Worm (Caenorhabditis elegans) whole organism, L1 larva: ENCODE data around the gene T25B2.1.

Source experiments
- C04F5.9 ChIP-seq: sonication (generic microtip); optimal IDR thresholded peaks from 2 replicates; lab custom pipeline; 2016; ENCODE audit warnings: missing genetic modification characterization, missing compliant biosample characterization
- C16A3.4 ChIP-seq: fragments of 150-350 bp; optimal IDR thresholded peaks from 2 replicates; lab custom pipeline; 2014; ENCODE audit warnings: missing biosample characterization, missing genetic modification characterization
- F16B12.6 ChIP-seq: fragments of 150-350 bp; optimal IDR thresholded peaks from 2 replicates; lab custom pipeline; 2014; ENCODE audit warnings: missing biosample characterization, missing genetic modification characterization
- Y116A8C.19 ChIP-seq: sonication (generic microtip); optimal IDR thresholded peaks from 2 replicates; lab custom pipeline; 2016; ENCODE audit warnings: missing compliant biosample characterization, missing genetic modification characterization, borderline replicate concordance
- alr-1 ChIP-seq: fragments of 200-800 bp; sonication (Bioruptor generic); optimal IDR thresholded peaks from 2 replicates; lab custom pipeline; 2018; ENCODE audit warnings: borderline replicate concordance, mild to moderate bottlenecking, missing genetic modification characterization, missing compliant biosample characterization
- aly-2 ChIP-seq: fragments of 150-350 bp; optimal IDR thresholded peaks from 2 replicates; lab custom pipeline; 2014; ENCODE audit warnings: missing biosample characterization, missing genetic modification characterization
- blmp-1 ChIP-seq: fragments of 150-350 bp; optimal IDR thresholded peaks from 2 replicates; lab custom pipeline; 2014; ENCODE audit warnings: missing biosample characterization, missing genetic modification characterization
- ceh-63 ChIP-seq: fragments of 200-800 bp; sonication (Bioruptor generic); optimal IDR thresholded peaks from 2 replicates; lab custom pipeline; 2018; ENCODE audit warnings: mild to moderate bottlenecking, missing genetic modification characterization, missing compliant biosample characterization
- ceh-8 ChIP-seq: fragments of 200-800 bp; sonication (Bioruptor generic); optimal IDR thresholded peaks from 2 replicates; lab custom pipeline; 2018; ENCODE audit warnings: mild to moderate bottlenecking, missing genetic modification characterization, moderate library complexity, missing compliant biosample characterization
- ceh-82 ChIP-seq, 3 experiments: fragments of 150-350 bp in 1 of 3; sonication (generic microtip) in 2 of 3; optimal IDR thresholded peaks; 2 replicates each; lab custom pipeline; 2014 to 2017; ENCODE audit warnings: missing biosample characterization in 3 of 3, missing genetic modification characterization in 3 of 3
- ceh-88 ChIP-seq: fragments of 200-800 bp; sonication (Bioruptor generic); IDR thresholded peaks from 2 replicates; pipeline ENCODE4 v1.3.6; 2022; ENCODE audit warnings: missing genetic modification characterization, missing compliant biosample characterization
- ceh-90 ChIP-seq: sonication (generic microtip); optimal IDR thresholded peaks from 2 replicates; lab custom pipeline; 2016; ENCODE audit warnings: missing genetic modification characterization, missing compliant biosample characterization
- ces-1 ChIP-seq: fragments of 150-350 bp; optimal IDR thresholded peaks from 2 replicates; lab custom pipeline; 2014; ENCODE audit warnings: missing biosample characterization, missing genetic modification reagents, missing genetic modification characterization
- efl-1 ChIP-seq, 4 experiments: fragments of 150-350 bp; optimal IDR thresholded peaks in 3 of 4; peaks in 1 of 4; 1 replicate in 1 of 4; 2 replicates in 3 of 4; lab custom pipeline; 2014; ENCODE audit warnings: missing biosample characterization in 2 of 4, missing genetic modification characterization in 2 of 4, missing genetic modification reagents in 2 of 4
- ets-5 ChIP-seq: fragments of 200-800 bp; sonication (Bioruptor generic); IDR thresholded peaks from 2 replicates; pipeline ENCODE4 v1.3.6; 2022; ENCODE audit warnings: missing genetic modification characterization, missing compliant biosample characterization
- fkh-10 ChIP-seq: sonication (generic microtip); optimal IDR thresholded peaks from 2 replicates; lab custom pipeline; 2017; ENCODE audit warnings: missing biosample characterization, missing genetic modification reagents, missing genetic modification characterization
- fkh-8 ChIP-seq: sonication (generic microtip); optimal IDR thresholded peaks from 2 replicates; lab custom pipeline; 2016; ENCODE audit warnings: mild to moderate bottlenecking, missing genetic modification characterization, missing compliant biosample characterization
- grh-1 ChIP-seq: fragments of 200-800 bp; sonication (Bioruptor generic); IDR thresholded peaks from 2 replicates; pipeline ENCODE4 v1.3.6; 2022; ENCODE audit warnings: missing genetic modification reagents, missing genetic modification characterization, missing compliant biosample characterization
- lin-13 ChIP-seq: fragments of 150-350 bp; optimal IDR thresholded peaks from 2 replicates; lab custom pipeline; 2014; ENCODE audit warnings: missing biosample characterization, missing genetic modification reagents, missing genetic modification characterization
- lin-15B ChIP-seq: fragments of 150-350 bp; sonication (generic microtip); optimal IDR thresholded peaks from 3 replicates; lab custom pipeline; 2014; ENCODE audit warnings: missing biosample characterization, missing genetic modification characterization
- lin-35 ChIP-seq, 2 experiments: fragments of 150-350 bp; optimal IDR thresholded peaks; 2 replicates each; lab custom pipeline; 2014; ENCODE audit warnings: missing biosample characterization in 2 of 2, missing genetic modification characterization in 2 of 2, missing genetic modification reagents in 2 of 2
- lin-39 ChIP-seq: fragments of 150-350 bp; optimal IDR thresholded peaks from 2 replicates; lab custom pipeline; 2014; ENCODE audit warnings: missing biosample characterization, missing genetic modification reagents, missing genetic modification characterization
- lir-3 ChIP-seq: sonication (generic microtip); optimal IDR thresholded peaks from 2 replicates; lab custom pipeline; 2016; ENCODE audit warnings: mild to moderate bottlenecking, missing genetic modification characterization, moderate library complexity, missing compliant biosample characterization; ENCODE audit not compliant: poor library complexity
- lsy-2 ChIP-seq, 2 experiments: fragments of 150-350 bp; optimal IDR thresholded peaks; 2 replicates each; lab custom pipeline; 2014; ENCODE audit warnings: missing biosample characterization in 2 of 2, missing genetic modification characterization in 2 of 2
- mab-9 ChIP-seq: fragments of 200-800 bp; sonication (Bioruptor generic); IDR thresholded peaks from 2 replicates; pipeline ENCODE4 v1.3.6; 2022; ENCODE audit warnings: missing genetic modification reagents, missing genetic modification characterization, missing compliant biosample characterization
- mdl-1 ChIP-seq, 2 experiments: fragments of 150-350 bp; optimal IDR thresholded peaks; 2 replicates each; lab custom pipeline; 2014 to 2017; ENCODE audit warnings: missing biosample characterization in 2 of 2, missing genetic modification characterization in 2 of 2, inconsistent platforms in 1 of 2
- mef-2 ChIP-seq: fragments of 150-350 bp; optimal IDR thresholded peaks from 2 replicates; lab custom pipeline; 2014; ENCODE audit warnings: missing biosample characterization, missing genetic modification characterization
- nhr-19 ChIP-seq: fragments of 200-800 bp; sonication (Bioruptor generic); conservative IDR thresholded peaks from 2 replicates; pipeline ENCODE4 v1.3.6; 2022; ENCODE audit warnings: missing genetic modification characterization, missing compliant biosample characterization
- nhr-20 ChIP-seq: sonication (generic microtip); optimal IDR thresholded peaks from 2 replicates; lab custom pipeline; 2016; ENCODE audit warnings: mild to moderate bottlenecking, missing genetic modification characterization, missing compliant biosample characterization
- nhr-28 ChIP-seq: fragments of 150-350 bp; optimal IDR thresholded peaks from 2 replicates; lab custom pipeline; 2014; ENCODE audit warnings: missing biosample characterization, missing genetic modification characterization
- nhr-76 ChIP-seq: sonication (generic microtip); optimal IDR thresholded peaks from 2 replicates; lab custom pipeline; 2017; ENCODE audit warnings: missing biosample characterization, missing genetic modification characterization
- nhr-84 ChIP-seq: sonication (generic microtip); optimal IDR thresholded peaks from 2 replicates; lab custom pipeline; 2017; ENCODE audit warnings: missing biosample characterization, missing genetic modification characterization
- nhr-85 ChIP-seq: sonication (generic microtip); peaks from one replicate; lab custom pipeline; 2016; ENCODE audit warnings: missing genetic modification characterization, inconsistent platforms, missing compliant biosample characterization
- nhr-90 ChIP-seq: sonication (generic microtip); optimal IDR thresholded peaks from 2 replicates; lab custom pipeline; 2016; ENCODE audit warnings: mild to moderate bottlenecking, missing genetic modification characterization, missing compliant biosample characterization; ENCODE audit not compliant: poor library complexity
- rnt-1 ChIP-seq: sonication (generic microtip); optimal IDR thresholded peaks from 2 replicates; lab custom pipeline; 2016; ENCODE audit warnings: mild to moderate bottlenecking, missing genetic modification characterization, moderate library complexity, missing compliant biosample characterization
- skn-1 ChIP-seq: fragments of 150-350 bp; optimal IDR thresholded peaks from 2 replicates; lab custom pipeline; 2014; ENCODE audit warnings: missing biosample characterization, missing genetic modification characterization
- snu-23 ChIP-seq: sonication (generic microtip); optimal IDR thresholded peaks from 2 replicates; lab custom pipeline; 2016; ENCODE audit warnings: missing genetic modification characterization, missing compliant biosample characterization
- swsn-7 ChIP-seq: sonication (generic microtip); optimal IDR thresholded peaks from 2 replicates; lab custom pipeline; 2016; ENCODE audit warnings: missing genetic modification characterization, missing compliant biosample characterization
- tbx-2 ChIP-seq: sonication (generic microtip); optimal IDR thresholded peaks from 2 replicates; lab custom pipeline; 2016; ENCODE audit warnings: missing genetic modification characterization, missing compliant biosample characterization
- unc-130 ChIP-seq: fragments of 150-350 bp; optimal IDR thresholded peaks from 2 replicates; lab custom pipeline; 2017; ENCODE audit warnings: missing biosample characterization, missing genetic modification characterization, inconsistent platforms
- unc-30 ChIP-seq: sonication (generic microtip); optimal IDR thresholded peaks from 2 replicates; lab custom pipeline; 2017; ENCODE audit warnings: missing biosample characterization, missing genetic modification characterization
- unc-62 ChIP-seq: fragments of 150-350 bp; optimal IDR thresholded peaks from 2 replicates; lab custom pipeline; 2014; ENCODE audit warnings: missing biosample characterization, missing genetic modification reagents, missing genetic modification characterization
- unc-86 ChIP-seq: sonication (generic microtip); optimal IDR thresholded peaks from 2 replicates; lab custom pipeline; 2016; ENCODE audit warnings: missing genetic modification characterization, missing compliant biosample characterization
- unc-98 ChIP-seq: fragments of 200-800 bp; sonication (Bioruptor generic); IDR thresholded peaks from 2 replicates; pipeline ENCODE4 v1.3.6; 2022; ENCODE audit warnings: missing genetic modification characterization, missing compliant biosample characterization
- xbp-1 ChIP-seq: sonication (generic microtip); optimal IDR thresholded peaks from 2 replicates; lab custom pipeline; 2016; ENCODE audit warnings: missing genetic modification characterization, missing compliant biosample characterization
- ztf-11 ChIP-seq, 2 experiments: sonication (generic microtip); optimal IDR thresholded peaks; 2 replicates each; lab custom pipeline; 2016 to 2017; ENCODE audit warnings: missing genetic modification characterization in 2 of 2, missing biosample characterization in 1 of 2, missing compliant biosample characterization in 1 of 2

T25B2.1 gene

ce11 chrX:6208463-6208862, 34.7 kb downstream of the T25B2.1 start, which contains the start of gene C14F11.7:
Gene C14F11.7 (minus strand): TSS chrX:6208563.
- no peak for TF ChIP-seq ets-5 (GFP tag; lab: Robert Waterston, UW)
- TF ChIP-seq ces-1 (GFP tag; lab: Kevin White, UChicago) = no peak
- no peak for TF ChIP-seq alr-1 (tag; lab: Kevin White, UChicago)

DNA sequence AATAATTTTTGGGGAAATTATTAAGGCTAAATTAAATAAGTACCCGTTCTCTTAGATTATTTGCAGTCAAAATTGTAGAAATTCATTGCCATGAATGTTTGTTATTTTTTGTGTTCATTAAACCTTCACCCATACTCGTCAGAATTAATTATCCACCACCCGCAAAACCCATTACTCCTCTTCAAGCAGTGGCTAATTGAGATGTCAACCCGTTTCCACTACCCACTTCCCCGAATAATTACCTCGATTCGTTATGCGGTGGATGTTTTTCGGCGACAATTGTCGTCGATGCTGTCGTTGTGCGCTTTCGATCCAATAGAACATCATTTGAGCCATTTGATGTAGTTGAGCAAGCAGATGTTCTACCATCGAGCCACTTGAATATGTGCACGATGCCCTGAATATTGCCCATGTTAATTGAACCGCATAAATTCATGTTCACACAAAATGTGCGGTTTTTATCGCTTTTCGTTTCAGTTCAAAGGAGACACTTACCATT, 37.6 kb downstream of the T25B2.1 start:
- TF ChIP-seq Y116A8C.19 = no peak
- TF ChIP-seq efl-1 (optimal IDR thresholded peaks at IDR 0.05; lab: Kevin White, UChicago) = no peak
- TF ChIP-seq efl-1 (GFP tag; optimal IDR thresholded peaks at IDR 0.05 in 1 of 2; lab: Kevin White, UChicago) = peak in 1 of 2 experiments; percentile 45
- no peak for TF ChIP-seq swsn-7 (tag; lab: Kevin White, UChicago)
- no peak for TF ChIP-seq aly-2 (tag; lab: Kevin White, UChicago)
- TF ChIP-seq, all 84 proteins: peak for 1

ce11 chrX:6216551-6216950, 42.8 kb downstream of the T25B2.1 start, which contains the start of gene lrch-1:
Gene lrch-1 (minus strand): TSS chrX:6216651.
- TF ChIP-seq grh-1 (GFP tag; lab: Robert Waterston, UW) = no peak

- TF ChIP-seq nhr-20 (tag; lab: Kevin White, UChicago) = peak; percentile 65
- peak; percentile 76 for TF ChIP-seq snu-23 (GFP tag; lab: Kevin White, UChicago)
- peak; percentile 55 for TF ChIP-seq tbx-2
- peak; percentile 67 for TF ChIP-seq nhr-90 (tag; lab: Kevin White, UChicago)
- TF ChIP-seq nhr-76 (tag; lab: Kevin White, UChicago) = no peak
- no peak for TF ChIP-seq ceh-90 (tag; lab: Kevin White, UChicago)
- no peak for TF ChIP-seq ztf-11 (tag; optimal IDR thresholded peaks at IDR 0.05; lab: Kevin White, UChicago)
- no peak for TF ChIP-seq lin-15B
- TF ChIP-seq nhr-85 = peak; percentile 74
- no peak for TF ChIP-seq unc-30 (tag; lab: Kevin White, UChicago)
- TF ChIP-seq C16A3.4 (tag; lab: Kevin White, UChicago) = peak; percentile 69
- no peak for TF ChIP-seq ceh-8 (GFP tag; lab: Kevin White, UChicago)
- no peak for TF ChIP-seq C04F5.9 (tag; lab: Kevin White, UChicago)
- no peak for TF ChIP-seq nhr-84 (tag; lab: Kevin White, UChicago)
- peak; percentile 9 to 68 for TF ChIP-seq lin-35 (GFP tag; optimal IDR thresholded peaks at IDR 0.05; lab: Kevin White, UChicago)
- TF ChIP-seq mef-2 (tag; lab: Kevin White, UChicago) = no peak
- TF ChIP-seq blmp-1 (tag; lab: Kevin White, UChicago) = no peak
- no peak for TF ChIP-seq F16B12.6 (tag; lab: Kevin White, UChicago)
- TF ChIP-seq unc-86 (tag; lab: Kevin White, UChicago) = peak; percentile 45
- TF ChIP-seq ceh-82 (tag; optimal IDR thresholded peaks at IDR 0.05; lab: Kevin White, UChicago) = peak; percentile 24 to 55 (median 31)
- no peak for TF ChIP-seq nhr-28 (tag; lab: Kevin White, UChicago)
- TF ChIP-seq mdl-1 (tag; optimal IDR thresholded peaks at IDR 0.05; lab: Kevin White, UChicago) = peak in 1 of 2 experiments; percentile 52
- TF ChIP-seq xbp-1 = peak; percentile 64
- TF ChIP-seq unc-98 = peak; percentile 5; the same call in 1 of the 2 replicates
- no peak for TF ChIP-seq lin-39 (tag; lab: Kevin White, UChicago)
- TF ChIP-seq mab-9 (GFP tag; lab: Robert Waterston, UW) = no peak
- peak; percentile 23 for TF ChIP-seq skn-1
- no peak for TF ChIP-seq fkh-10 (GFP tag; lab: Kevin White, UChicago)
- TF ChIP-seq lir-3 (tag; lab: Kevin White, UChicago) = peak; percentile 23
- peak; percentile 46 for TF ChIP-seq fkh-8 (tag; lab: Kevin White, UChicago)
- TF ChIP-seq ceh-88 (GFP tag; lab: Robert Waterston, UW) = peak; percentile 42; the same call in 1 of the 2 replicates
- TF ChIP-seq alr-1 (tag; lab: Kevin White, UChicago) = no peak
- TF ChIP-seq lin-13 (GFP tag; lab: Kevin White, UChicago) = no peak
- peak; percentile 50 for TF ChIP-seq swsn-7 (tag; lab: Kevin White, UChicago)
- no peak for TF ChIP-seq grh-1 (GFP tag; lab: Robert Waterston, UW)
- no peak for TF ChIP-seq ceh-63 (GFP tag; lab: Kevin White, UChicago)
- no peak for TF ChIP-seq unc-130
- peak; percentile 77 for TF ChIP-seq rnt-1
- peak; percentile 72 for TF ChIP-seq nhr-19 (GFP tag; lab: Robert Waterston, UW)
- no peak for TF ChIP-seq unc-62
- peak in 1 of 2 experiments; percentile 48 for TF ChIP-seq lsy-2 (tag; optimal IDR thresholded peaks at IDR 0.05; lab: Kevin White, UChicago)
Observed at ce11 chrX:6219892-6220291, 46.1 kb downstream of the T25B2.1 start.
